Fruit fly (Drosophila melanogaster) whole organism, pupa: ENCODE measurements around the gene CG6067.

ENCODE experiments used
- CG10348 ChIP-seq: fragments of 200-800 bp; sonication (Bioruptor generic); IDR thresholded peaks from 2 replicates; pipeline ENCODE4 v1.3.6; 2022; ENCODE audit warnings: missing biosample characterization, missing genetic modification characterization
- CG12605 ChIP-seq: fragments of 200-800 bp; sonication (Bioruptor generic); IDR thresholded peaks from 2 replicates; pipeline ENCODE4 v1.3.6; 2022; ENCODE audit warnings: missing biosample characterization, missing genetic modification characterization
- CG13204 ChIP-seq: fragments of 200-800 bp; sonication (Bioruptor generic); optimal IDR thresholded peaks from 2 replicates; lab custom pipeline; 2018; ENCODE audit warnings: missing biosample characterization, mild to moderate bottlenecking, missing genetic modification characterization, moderate library complexity
- CG14655 ChIP-seq: fragments of 200-800 bp; sonication (Bioruptor generic); optimal IDR thresholded peaks from 3 replicates; lab custom pipeline; 2017; ENCODE audit warnings: mild to moderate bottlenecking, missing biosample characterization, missing genetic modification reagents, missing genetic modification characterization
- CG15710 ChIP-seq: fragments of 200-800 bp; sonication (Bioruptor generic); optimal IDR thresholded peaks from 2 replicates; lab custom pipeline; 2018; ENCODE audit warnings: missing biosample characterization, mild to moderate bottlenecking, missing genetic modification characterization, moderate library complexity
- CG17806 ChIP-seq: fragments of 200-800 bp; sonication (Bioruptor generic); optimal IDR thresholded peaks from 2 replicates; lab custom pipeline; 2018; ENCODE audit warnings: missing biosample characterization, mild to moderate bottlenecking, missing genetic modification characterization, moderate library complexity
- CG32121 ChIP-seq: fragments of 200-800 bp; sonication (Bioruptor generic); IDR thresholded peaks from 2 replicates; pipeline ENCODE4 v1.3.6; 2022; ENCODE audit warnings: missing biosample characterization, missing genetic modification characterization
- CG34367 ChIP-seq: fragments of 200-800 bp; sonication (Bioruptor generic); optimal IDR thresholded peaks from 2 replicates; lab custom pipeline; 2018; ENCODE audit warnings: missing biosample characterization, mild to moderate bottlenecking, missing genetic modification characterization
- CG4496 ChIP-seq: fragments of 200-800 bp; sonication (Bioruptor generic); IDR thresholded peaks from 3 replicates; pipeline ENCODE4 v1.3.6; 2022; ENCODE audit warnings: missing biosample characterization, missing genetic modification characterization
- CG8159 ChIP-seq: fragments of 200-800 bp; sonication (Bioruptor generic); optimal IDR thresholded peaks from 3 replicates; lab custom pipeline; 2018; ENCODE audit warnings: missing biosample characterization, mild to moderate bottlenecking, missing genetic modification characterization, moderate library complexity
- CG8301 ChIP-seq: fragments of 200-800 bp; sonication (Bioruptor generic); optimal IDR thresholded peaks from 2 replicates; lab custom pipeline; 2018; ENCODE audit warnings: missing biosample characterization, mild to moderate bottlenecking, missing genetic modification characterization
- CG9948 ChIP-seq: fragments of 200-800 bp; sonication (Bioruptor generic); optimal IDR thresholded peaks from 2 replicates; lab custom pipeline; 2018; ENCODE audit warnings: missing biosample characterization, mild to moderate bottlenecking, missing genetic modification characterization, moderate library complexity
- D1 ChIP-seq: fragments of 200-800 bp; sonication (Bioruptor generic); optimal IDR thresholded peaks from 2 replicates; lab custom pipeline; 2018; ENCODE audit warnings: missing biosample characterization, mild to moderate bottlenecking, missing genetic modification characterization, moderate library complexity
- EcR ChIP-seq: fragments of 200-800 bp; sonication (Bioruptor generic); optimal IDR thresholded peaks from 3 replicates; lab custom pipeline; 2019; ENCODE audit warnings: missing biosample characterization, missing genetic modification characterization, mild to moderate bottlenecking, moderate library complexity, missing genetic modification reagents
- Ets98B ChIP-seq: fragments of 200-800 bp; sonication (Bioruptor generic); IDR thresholded peaks from 2 replicates; pipeline ENCODE4 v1.3.6; 2022; ENCODE audit warnings: missing biosample characterization, missing genetic modification characterization
- Pif1A ChIP-seq: fragments of 200-800 bp; sonication (Bioruptor generic); optimal IDR thresholded peaks from 3 replicates; lab custom pipeline; 2016; ENCODE audit warnings: missing biosample characterization, missing genetic modification characterization
- Pif1B ChIP-seq: fragments of 200-800 bp; sonication (Bioruptor generic); optimal IDR thresholded peaks from 3 replicates; lab custom pipeline; 2016; ENCODE audit warnings: missing biosample characterization, missing genetic modification characterization
- Snoo ChIP-seq: fragments of 200-800 bp; sonication (Bioruptor generic); optimal IDR thresholded peaks from 3 replicates; lab custom pipeline; 2017; ENCODE audit warnings: missing biosample characterization, mild to moderate bottlenecking, missing genetic modification characterization, inconsistent platforms
- fd96Ca ChIP-seq: fragments of 200-800 bp; sonication (Bioruptor generic); IDR thresholded peaks from 3 replicates; pipeline ENCODE4 v1.3.6; 2022; ENCODE audit warnings: missing biosample characterization, missing genetic modification characterization
- gl ChIP-seq: fragments of 200-800 bp; sonication (Bioruptor generic); optimal IDR thresholded peaks from 2 replicates; lab custom pipeline; 2018; ENCODE audit warnings: missing biosample characterization, mild to moderate bottlenecking, missing genetic modification characterization
- rn ChIP-seq: fragments of 200-800 bp; sonication (Bioruptor generic); IDR thresholded peaks from 2 replicates; pipeline ENCODE4 v1.3.6; 2022; ENCODE audit warnings: missing biosample characterization, missing genetic modification characterization

The CG6067 gene

dm6 chrX:5916494-5917309 is 38.7 kb upstream of the CG6067 start, which contains the start of the genes Shmt and CG3726:
Gene Shmt (minus strand): TSS chrX:5916797.
Gene CG3726 (plus strand): TSS chrX:5917097.
- TF ChIP-seq D1 (tag; lab: Kevin White, UChicago) (peak; percentile 81), Pif1A (peak; percentile 17), CG12605 (GFP tag; lab: Robert Waterston, UW) (peak; percentile 30; the same call in 1 of the 2 replicates), CG15710 (tag; lab: Kevin White, UChicago) (no peak), CG4496 (0 out of 3 replicates have a peak, but pooled peaks have one; percentile 5)

dm6 chrX:5917310-5917988 is 38.0 kb upstream of the CG6067 start:
- no peak for TF ChIP-seq CG34367 (tag; lab: Kevin White, UChicago)
- TF ChIP-seq CG12605 (GFP tag; lab: Robert Waterston, UW): peak; percentile 38; the same call in 1 of the 2 replicates
- no peak for TF ChIP-seq CG10348
- TF ChIP-seq Snoo (tag; lab: Kevin White, UChicago): peak; percentile 12
- no peak for TF ChIP-seq CG14655 (GFP tag; lab: Kevin White, UChicago)
- 0 out of 3 replicates have a peak, but pooled peaks have one; percentile 51 for TF ChIP-seq CG4496
- peak; percentile 29; the same call in 1 of the 2 replicates for TF ChIP-seq CG32121 (GFP tag; lab: Robert Waterston, UW)
- no peak for TF ChIP-seq Pif1A

dm6 chrX:5918499-5919126 is 36.8 kb upstream of the CG6067 start:
- TF ChIP-seq D1 (tag; lab: Kevin White, UChicago): peak; percentile 98
- TF ChIP-seq CG13204: peak; percentile 98
- peak; percentile 100 for TF ChIP-seq Snoo (tag; lab: Kevin White, UChicago)
- peak; percentile 99 for TF ChIP-seq CG15710 (tag; lab: Kevin White, UChicago)
- TF ChIP-seq Pif1B (GFP tag; lab: Kevin White, UChicago): peak; percentile 99
- TF ChIP-seq fd96Ca (GFP tag; lab: Robert Waterston, UW): peak; percentile 100
- TF ChIP-seq CG14655 (GFP tag; lab: Kevin White, UChicago): peak; percentile 100
- peak; percentile 99 for TF ChIP-seq Pif1A
- peak; percentile 99 for TF ChIP-seq CG34367 (tag; lab: Kevin White, UChicago)
- peak; percentile 99 for TF ChIP-seq gl (tag; lab: Kevin White, UChicago)
- peak; percentile 99 for TF ChIP-seq CG8301 (tag; lab: Kevin White, UChicago)
- peak; percentile 99 for TF ChIP-seq CG17806 (tag; lab: Kevin White, UChicago)
- peak; percentile 99 for TF ChIP-seq CG8159 (tag; lab: Kevin White, UChicago)
- peak; percentile 100 for TF ChIP-seq CG32121 (GFP tag; lab: Robert Waterston, UW)
- peak; percentile 99 for TF ChIP-seq CG9948 (tag; lab: Kevin White, UChicago)
- peak; percentile 100 for TF ChIP-seq Ets98B (GFP tag; lab: Robert Waterston, UW)
- TF ChIP-seq CG10348: peak; percentile 98
- peak; percentile 99 for TF ChIP-seq CG12605 (GFP tag; lab: Robert Waterston, UW)
- TF ChIP-seq EcR (GFP tag; lab: Kevin White, UChicago): peak; percentile 92
- TF ChIP-seq rn (GFP tag; lab: Robert Waterston, UW): peak; percentile 99
- peak; percentile 100 for TF ChIP-seq CG4496
- TF ChIP-seq, all 21 proteins: peak for 21

dm6 chrX:5920932-5921331 is 34.5 kb upstream of the CG6067 start:
- TF ChIP-seq CG12605 (GFP tag; lab: Robert Waterston, UW): peak; percentile 68
- no peak for TF ChIP-seq Pif1A
- peak; percentile 17 for TF ChIP-seq CG14655 (GFP tag; lab: Kevin White, UChicago)
- no peak for TF ChIP-seq gl (tag; lab: Kevin White, UChicago)
- TF ChIP-seq CG8301 (tag; lab: Kevin White, UChicago): peak; percentile 4

- TF ChIP-seq CG34367 (tag; lab: Kevin White, UChicago) (no peak), CG15710 (tag; lab: Kevin White, UChicago) (no peak), CG17806 (tag; lab: Kevin White, UChicago) (no peak), CG32121 (GFP tag; lab: Robert Waterston, UW) (no peak), rn (GFP tag; lab: Robert Waterston, UW) (no peak)
Observed at dm6 chrX:5922057-5922456, 33.4 kb upstream of the CG6067 start.

- TF ChIP-seq CG8159 (tag; lab: Kevin White, UChicago) (peak; percentile 66), CG14655 (GFP tag; lab: Kevin White, UChicago) (peak; percentile 29), CG15710 (tag; lab: Kevin White, UChicago) (peak; percentile 43), D1 (tag; lab: Kevin White, UChicago) (peak; percentile 37), CG9948 (tag; lab: Kevin White, UChicago) (peak; percentile 34), CG13204 (no peak), gl (tag; lab: Kevin White, UChicago) (no peak), CG17806 (tag; lab: Kevin White, UChicago) (peak; percentile 55), Pif1B (GFP tag; lab: Kevin White, UChicago) (peak; percentile 52), Pif1A (peak; percentile 73), CG34367 (tag; lab: Kevin White, UChicago) (peak; percentile 26), rn (GFP tag; lab: Robert Waterston, UW) (no peak), CG4496 (peak; percentile 62; the same call in 2 of the 3 replicates), CG32121 (GFP tag; lab: Robert Waterston, UW) (peak; percentile 53), CG8301 (tag; lab: Kevin White, UChicago) (peak; percentile 9), EcR (GFP tag; lab: Kevin White, UChicago) (no peak), CG10348 (no peak), Ets98B (GFP tag; lab: Robert Waterston, UW) (no peak), Snoo (tag; lab: Kevin White, UChicago) (peak; percentile 66), CG12605 (GFP tag; lab: Robert Waterston, UW) (peak; percentile 52; the same call in 1 of the 2 replicates), fd96Ca (GFP tag; lab: Robert Waterston, UW) (peak; percentile 50; the same call in 1 of the 3 replicates)
Observed at dm6 chrX:5923124-5923523, 32.3 kb upstream of the CG6067 start.
